Worm (Caenorhabditis elegans): ENCODE measurements around the gene K07E3.2.
A peak's percentile ranks its signal among the peaks of the same experiment; 100 is the strongest.

The K07E3.2 gene

ce11 chrX:8156502-8156901 is 52.4 kb downstream of the K07E3.2 start (continued):
- TF ChIP-seq egl-27 (tag; optimal IDR thresholded peaks at IDR 0.05) (peak; percentile 21), sea-2 (GFP tag; optimal IDR thresholded peaks at IDR 0.05) (no peak), fkh-2 (tag; optimal IDR thresholded peaks at IDR 0.05) (no peak), ztf-11 (tag; optimal IDR thresholded peaks at IDR 0.05) (no peak), snpc-4 (tag; optimal IDR thresholded peaks at IDR 0.05) (no peak), nhr-76 (tag; optimal IDR thresholded peaks at IDR 0.05) (no peak), elt-3 (tag; optimal IDR thresholded peaks at IDR 0.05) (no peak), ztf-4 (tag; optimal IDR thresholded peaks at IDR 0.05) (no peak), ceh-28 (tag; optimal IDR thresholded peaks at IDR 0.05) (no peak)

ce11 chrX:8157132-8157531 is 53.0 kb downstream of the K07E3.2 start:
- TF ChIP-seq hmg-11 (tag; optimal IDR thresholded peaks at IDR 0.05), result no peak
- no peak for TF ChIP-seq unc-62 (GFP tag; optimal IDR thresholded peaks at IDR 0.05)
- TF ChIP-seq ZK546.5 (tag; optimal IDR thresholded peaks at IDR 0.05), result no peak
- no peak for TF ChIP-seq ztf-11 (tag; optimal IDR thresholded peaks at IDR 0.05)
- peak; percentile 29 for TF ChIP-seq pha-4 (tag; optimal IDR thresholded peaks at IDR 0.05)
- no peak for TF ChIP-seq nhr-25 (tag; optimal IDR thresholded peaks at IDR 0.05)
- TF ChIP-seq nfya-1 (tag; optimal IDR thresholded peaks at IDR 0.05; ENCODE audit: insufficient read depth), result peak; percentile 14
- TF ChIP-seq daf-12 (tag; optimal IDR thresholded peaks at IDR 0.05), result no peak
- no peak for TF ChIP-seq sea-2 (GFP tag; optimal IDR thresholded peaks at IDR 0.05)
- no peak for TF ChIP-seq jun-1 (tag; optimal IDR thresholded peaks at IDR 0.05)
- no peak for TF ChIP-seq eor-1 (tag; optimal IDR thresholded peaks at IDR 0.05)
- TF ChIP-seq nhr-67 (tag; optimal IDR thresholded peaks at IDR 0.05), result no peak
- TF ChIP-seq fkh-2 (tag; optimal IDR thresholded peaks at IDR 0.05), result no peak
